Fruit fly (Drosophila melanogaster) Kc167 (cell line): ENCODE results near the gene CG14613.

Source experiments
- h ChIP-seq: fragments of >200 bp; optimal IDR thresholded peaks from 3 replicates; lab custom pipeline; 2018; ENCODE audit warnings: missing external identifiers
- insv ChIP-seq: fragments of >200 bp; optimal IDR thresholded peaks from 3 replicates; lab custom pipeline; 2018; ENCODE audit warnings: missing external identifiers
- psq ChIP-seq: fragments of >200 bp; optimal IDR thresholded peaks from 2 replicates; lab custom pipeline; 2017; ENCODE audit warnings: missing external identifiers

dm6 chrX:22443954-22444910, 27.6 kb downstream of the CG14613 start, which contains the start of gene CG14621:
- TF ChIP-seq h (lab: Kevin White, UChicago) (no peak), psq (lab: Kevin White, UChicago) (no peak), insv (lab: Kevin White, UChicago) (no peak)
